Worm (Caenorhabditis elegans): ENCODE measurements around the gene eif-2Balpha.
A peak's percentile ranks its signal among the peaks of the same experiment; 100 is the strongest.

The eif-2Balpha gene

DNA sequence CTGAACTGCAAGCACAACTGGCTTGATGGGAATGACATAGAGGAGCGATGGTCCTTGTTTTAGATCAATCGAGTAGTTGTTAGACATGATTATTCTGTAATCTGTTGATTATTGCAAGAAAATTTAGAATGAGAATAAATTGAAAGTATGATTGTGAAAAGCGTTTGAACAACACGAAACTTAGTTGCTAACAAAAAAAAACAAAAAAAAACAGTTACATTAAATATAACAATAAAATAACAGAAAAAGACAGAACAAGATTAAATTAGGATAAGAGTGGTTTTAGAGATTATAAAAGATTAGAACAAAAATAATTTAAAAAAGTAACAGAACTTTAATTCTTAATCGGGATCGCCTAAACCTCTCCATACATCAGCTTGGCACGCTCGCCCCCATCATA lies 20.3 kb downstream of the eif-2Balpha start, which contains the start of gene C48B4.9:
Gene C48B4.9, minus strand, starts transcription at position 101 of the 400 bp plus-strand sequence.
- TF ChIP-seq F55B11.4 (tag; optimal IDR thresholded peaks at IDR 0.05; ENCODE audit: borderline replicate concordance, insufficient read depth), result no peak

ce11 chrIII:9564410-9564809 lies 21.5 kb downstream of the eif-2Balpha start, which contains the start of gene C48B4.10:
C48B4.10 (minus strand) TSS chrIII:9564510.
- TF ChIP-seq Y53F4B.3 (GFP tag; IDR thresholded peaks at IDR 0.05) (no peak), rec-8 (tag; optimal IDR thresholded peaks at IDR 0.05) (no peak), madf-6 (GFP tag; IDR thresholded peaks at IDR 0.05) (0 out of 2 replicates have a peak, but pooled peaks have one; percentile 12)

DNA sequence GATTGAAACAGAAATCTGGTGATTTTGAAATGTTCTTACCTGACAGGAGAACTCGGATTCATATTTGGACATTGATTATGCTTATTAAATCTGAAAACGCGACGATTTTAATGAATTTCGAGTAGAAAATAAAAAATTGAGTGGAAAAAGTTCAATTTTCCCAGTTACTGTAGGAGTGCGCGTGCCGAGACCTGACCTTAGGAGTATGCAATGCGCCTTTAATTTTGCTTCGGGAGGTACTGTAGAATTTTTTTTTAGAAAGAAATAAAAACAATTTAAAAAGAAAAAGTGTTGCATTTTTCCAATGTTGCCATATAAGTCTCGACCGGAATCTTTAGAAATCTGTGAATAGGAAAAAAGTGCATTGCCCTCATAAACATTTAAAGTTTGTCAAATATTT lies 23.1 kb downstream of the eif-2Balpha start, which contains the start of gene C48B4.11:
Gene C48B4.11, minus strand, starts transcription at position 143 of the 400 bp plus-strand sequence.
- TF ChIP-seq hlh-12 (tag; optimal IDR thresholded peaks at IDR 0.05), result no peak
- 0 out of 2 replicates have a peak, but pooled peaks have one; percentile 20 for TF ChIP-seq dox-1 (GFP tag; IDR thresholded peaks at IDR 0.05)
- no peak for TF ChIP-seq somi-1 (GFP tag; optimal IDR thresholded peaks at IDR 0.05)
- no peak for TF ChIP-seq unc-130 (GFP tag; optimal IDR thresholded peaks at IDR 0.05)
- TF ChIP-seq madf-8 (GFP tag; conservative IDR thresholded peaks at IDR 0.05), result peak; percentile 61
- no peak for TF ChIP-seq hrde-1 (tag; optimal IDR thresholded peaks at IDR 0.05; ENCODE audit: borderline replicate concordance)
- no peak for TF ChIP-seq rcor-1 (GFP tag; IDR thresholded peaks at IDR 0.05)
- no peak for TF ChIP-seq ceh-27 (GFP tag; optimal IDR thresholded peaks at IDR 0.05)
- peak; percentile 68 for TF ChIP-seq xnd-1 (tag; optimal IDR thresholded peaks at IDR 0.05)
- TF ChIP-seq dpl-1 (GFP tag; optimal IDR thresholded peaks at IDR 0.05), result no peak
- no peak for TF ChIP-seq nhr-80 (tag; optimal IDR thresholded peaks at IDR 0.05)
- no peak for TF ChIP-seq nhr-90 (tag; optimal IDR thresholded peaks at IDR 0.05)
- TF ChIP-seq lin-35 (GFP tag; optimal IDR thresholded peaks at IDR 0.05), result no peak
- TF ChIP-seq cebp-2 (GFP tag; IDR thresholded peaks at IDR 0.05), result no peak
- TF ChIP-seq snpc-4 (GFP tag; optimal IDR thresholded peaks at IDR 0.05), result no peak
- TF ChIP-seq snpc-4 (tag; optimal IDR thresholded peaks at IDR 0.05), result no peak
- no peak for TF ChIP-seq Y56A3A.18 (GFP tag; IDR thresholded peaks at IDR 0.05)
- no peak for TF ChIP-seq akir-1 (GFP tag; optimal IDR thresholded peaks at IDR 0.05)
- TF ChIP-seq mel-28 (tag; optimal IDR thresholded peaks at IDR 0.05; ENCODE audit: borderline replicate concordance), result no peak
- TF ChIP-seq B0336.3 (GFP tag; IDR thresholded peaks at IDR 0.05), result no peak
- TF ChIP-seq efl-1 (GFP tag; optimal IDR thresholded peaks at IDR 0.05), result peak; percentile 12
- peak; percentile 87 for TF ChIP-seq F33H1.4 (GFP tag; IDR thresholded peaks at IDR 0.05)
- TF ChIP-seq ama-1 (optimal IDR thresholded peaks at IDR 0.05), result no peak
- TF ChIP-seq ama-1 (GFP tag; optimal IDR thresholded peaks at IDR 0.05), result no peak
- TF ChIP-seq madf-3 (GFP tag; IDR thresholded peaks at IDR 0.05), result no peak
- no peak for TF ChIP-seq mes-4 (tag; optimal IDR thresholded peaks at IDR 0.05)
- TF ChIP-seq madf-6 (GFP tag; IDR thresholded peaks at IDR 0.05), result peak; percentile 82
- TF ChIP-seq him-1 (tag; optimal IDR thresholded peaks at IDR 0.05), result peak; percentile 48
- TF ChIP-seq attf-3 (GFP tag; conservative IDR thresholded peaks at IDR 0.05), result no peak
- TF ChIP-seq lsl-1 (GFP tag; optimal IDR thresholded peaks at IDR 0.05), result peak; percentile 93
- TF ChIP-seq F49E8.2 (tag; optimal IDR thresholded peaks at IDR 0.05; ENCODE audit: insufficient read depth), result peak; percentile 25

DNA sequence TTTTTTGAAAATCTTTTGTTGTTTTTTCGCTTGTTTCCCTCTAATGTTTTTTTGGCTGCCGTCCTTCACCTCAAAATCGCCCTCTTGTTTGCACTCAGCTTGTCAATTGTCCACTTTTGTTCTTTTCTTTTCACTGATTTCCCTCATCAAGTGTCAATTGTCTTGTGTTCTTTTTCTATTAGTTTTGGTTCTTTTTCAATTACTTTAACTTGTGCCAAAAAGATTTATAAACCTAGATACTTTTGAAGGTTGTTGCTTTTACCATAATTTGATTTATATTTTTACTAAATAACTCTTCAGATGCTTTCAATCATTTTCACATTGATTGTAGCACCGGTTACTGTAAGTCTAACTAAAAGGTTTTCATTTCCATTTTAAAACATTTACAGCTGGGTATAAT lies 25.5 kb downstream of the eif-2Balpha start, which contains the start of gene C48B4.13:
Gene C48B4.13, plus strand, starts transcription at position 301 of the 400 bp plus-strand sequence.
- no peak for TF ChIP-seq mel-28 (tag; optimal IDR thresholded peaks at IDR 0.05; ENCODE audit: borderline replicate concordance)

Data from whole organism, young adult.